Worm (Caenorhabditis elegans): Measurements from ENCODE around the gene pat-3.

pat-3 gene

ce11 chrIII:3914049-3914448, at the start of gene pat-3:
TSS of gene pat-3 (minus strand) at chrIII:3914149.
- TF ChIP-seq ztf-23 (GFP tag; IDR thresholded peaks at IDR 0.05) (no peak), T22C8.4 (GFP tag; IDR thresholded peaks at IDR 0.05) (no peak), tab-1 (GFP tag; IDR thresholded peaks at IDR 0.05) (no peak), cog-1 (tag; optimal IDR thresholded peaks at IDR 0.05) (no peak)

DNA sequence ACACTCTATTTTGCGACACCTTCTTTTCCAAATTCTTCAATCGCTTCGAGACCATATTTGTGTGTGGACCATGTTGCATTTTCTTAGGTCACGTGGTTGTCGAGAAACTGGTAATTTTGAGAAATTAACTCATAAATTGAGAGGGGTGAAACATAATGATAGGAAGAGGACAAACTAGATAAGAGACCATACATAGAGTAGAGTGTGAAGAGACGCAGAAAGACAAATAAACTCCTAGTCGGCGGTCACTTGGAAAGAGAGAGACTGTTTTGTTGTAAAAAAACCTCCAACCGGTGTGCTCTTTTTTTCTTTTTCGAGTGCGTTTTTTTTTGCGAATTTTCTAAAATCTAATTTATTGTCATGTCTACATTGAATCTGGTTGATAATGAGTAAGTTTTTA, 46.0 kb upstream of the pat-3 start, which contains the start of gene R10E9.3:
TSS of gene R10E9.3 (plus strand) at position 235 of the 400 bp plus-strand sequence.
- no peak for TF ChIP-seq cog-1 (tag; optimal IDR thresholded peaks at IDR 0.05)
- TF ChIP-seq ztf-29 (GFP tag; IDR thresholded peaks at IDR 0.05) = no peak
- TF ChIP-seq klf-2 (GFP tag; conservative IDR thresholded peaks at IDR 0.05) = no peak
- no peak for TF ChIP-seq T22C8.4 (GFP tag; IDR thresholded peaks at IDR 0.05)
- TF ChIP-seq med-1 (GFP tag; optimal IDR thresholded peaks at IDR 0.05; ENCODE audit: insufficient read depth) = no peak
- TF ChIP-seq ref-1 (GFP tag; conservative IDR thresholded peaks at IDR 0.05) = no peak
- no peak for TF ChIP-seq tab-1 (GFP tag; IDR thresholded peaks at IDR 0.05)
- no peak for TF ChIP-seq flt-1 (GFP tag; IDR thresholded peaks at IDR 0.05)
- no peak for TF ChIP-seq ztf-23 (GFP tag; IDR thresholded peaks at IDR 0.05)

DNA sequence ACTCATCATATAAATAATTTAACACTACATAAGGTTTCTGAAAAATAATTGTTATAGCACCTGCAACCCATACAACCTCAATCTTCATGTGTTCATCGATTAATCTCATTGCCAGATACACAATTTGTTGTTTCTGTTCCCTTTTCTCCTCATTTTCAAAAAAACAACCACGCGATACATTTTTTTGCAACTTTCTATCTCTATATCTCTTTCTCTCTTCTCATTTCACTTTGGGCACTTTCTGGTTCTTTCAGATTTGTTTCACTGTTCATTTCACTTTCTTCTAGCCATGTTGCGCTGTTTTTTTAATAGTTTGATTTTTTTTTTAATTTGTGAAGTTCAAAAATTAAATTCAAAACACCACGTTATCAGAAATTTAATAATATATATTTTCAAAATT, 45.3 kb upstream of the pat-3 start:
- no peak for TF ChIP-seq flt-1 (GFP tag; IDR thresholded peaks at IDR 0.05)
- TF ChIP-seq ztf-29 (GFP tag; IDR thresholded peaks at IDR 0.05) = no peak
- no peak for TF ChIP-seq cog-1 (tag; optimal IDR thresholded peaks at IDR 0.05)
- no peak for TF ChIP-seq klf-2 (GFP tag; conservative IDR thresholded peaks at IDR 0.05)
- TF ChIP-seq T22C8.4 (GFP tag; IDR thresholded peaks at IDR 0.05) = no peak
- no peak for TF ChIP-seq tab-1 (GFP tag; IDR thresholded peaks at IDR 0.05)
- no peak for TF ChIP-seq ztf-23 (GFP tag; IDR thresholded peaks at IDR 0.05)
- no peak for TF ChIP-seq ref-1 (GFP tag; conservative IDR thresholded peaks at IDR 0.05)
- TF ChIP-seq med-1 (GFP tag; optimal IDR thresholded peaks at IDR 0.05; ENCODE audit: insufficient read depth) = no peak

DNA sequence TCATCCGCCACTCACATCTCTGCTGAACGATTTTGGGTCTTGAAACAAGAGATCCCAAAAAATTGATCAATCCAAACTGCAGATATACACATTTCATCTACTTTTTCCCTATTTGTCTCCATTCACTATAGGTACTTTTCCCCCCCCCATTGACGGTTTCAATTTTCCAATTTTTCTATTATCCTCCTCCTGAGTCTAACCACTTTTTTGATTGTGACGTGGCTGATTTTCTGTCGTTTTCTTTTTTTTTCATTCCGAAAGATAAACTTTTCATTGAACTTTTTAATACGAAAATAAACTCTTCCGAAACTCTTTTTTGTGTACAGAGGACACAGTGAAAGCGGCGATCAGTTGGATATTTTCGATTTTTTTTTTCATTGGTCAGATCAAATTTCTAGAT, 43.9 kb upstream of the pat-3 start:
- no peak for TF ChIP-seq ref-1 (GFP tag; conservative IDR thresholded peaks at IDR 0.05)
- no peak for TF ChIP-seq ztf-29 (GFP tag; IDR thresholded peaks at IDR 0.05)
- no peak for TF ChIP-seq klf-2 (GFP tag; conservative IDR thresholded peaks at IDR 0.05)
- no peak for TF ChIP-seq flt-1 (GFP tag; IDR thresholded peaks at IDR 0.05)
- TF ChIP-seq T22C8.4 (GFP tag; IDR thresholded peaks at IDR 0.05) = no peak
- no peak for TF ChIP-seq tab-1 (GFP tag; IDR thresholded peaks at IDR 0.05)
- TF ChIP-seq med-1 (GFP tag; optimal IDR thresholded peaks at IDR 0.05; ENCODE audit: insufficient read depth) = no peak
- TF ChIP-seq ztf-23 (GFP tag; IDR thresholded peaks at IDR 0.05) = no peak
- TF ChIP-seq cog-1 (tag; optimal IDR thresholded peaks at IDR 0.05) = no peak

DNA sequence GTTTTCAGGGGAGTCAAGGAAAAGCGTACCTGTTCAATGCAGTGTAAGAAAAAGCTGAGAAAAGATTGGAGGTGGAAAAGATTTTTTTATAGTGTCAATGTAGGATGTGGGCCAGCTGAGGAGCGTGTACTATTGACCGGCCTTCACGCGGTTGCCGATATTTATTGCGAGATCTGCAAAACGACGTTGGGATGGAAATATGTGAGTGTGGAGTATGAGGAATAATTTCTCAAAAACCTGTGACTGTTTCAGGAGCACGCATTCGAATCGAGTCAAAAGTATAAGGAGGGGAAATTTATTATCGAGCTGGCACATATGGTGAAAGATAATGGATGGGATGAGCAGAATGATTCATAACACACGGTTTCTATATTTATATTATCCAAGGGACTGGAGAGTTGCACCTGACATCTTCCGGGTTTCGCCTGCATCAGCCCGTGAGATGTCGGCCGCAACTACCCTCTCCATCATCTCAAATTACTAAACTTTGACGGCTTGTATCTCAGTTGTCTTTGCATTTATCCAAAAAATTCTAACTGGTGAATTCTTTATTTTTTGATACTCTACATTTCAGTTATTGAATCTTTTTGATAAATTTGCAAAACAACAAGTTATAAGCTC, 43.3 kb upstream of the pat-3 start:
- TF ChIP-seq med-1 (GFP tag; optimal IDR thresholded peaks at IDR 0.05; ENCODE audit: insufficient read depth) (no peak), ztf-29 (GFP tag; IDR thresholded peaks at IDR 0.05) (no peak), T22C8.4 (GFP tag; IDR thresholded peaks at IDR 0.05) (no peak), klf-2 (GFP tag; conservative IDR thresholded peaks at IDR 0.05) (no peak), flt-1 (GFP tag; IDR thresholded peaks at IDR 0.05) (no peak), cog-1 (tag; optimal IDR thresholded peaks at IDR 0.05) (no peak), tab-1 (GFP tag; IDR thresholded peaks at IDR 0.05) (no peak), ztf-23 (GFP tag; IDR thresholded peaks at IDR 0.05) (no peak), ref-1 (GFP tag; conservative IDR thresholded peaks at IDR 0.05) (no peak)

- TF ChIP-seq ztf-29 (GFP tag; IDR thresholded peaks at IDR 0.05) = no peak
These were observed 42.3 kb upstream of the pat-3 start, which contains the start of gene F37A8.5 for ce11 chrIII:3956293-3956692. TSS of gene F37A8.5 (plus strand) at chrIII:3956624.

DNA sequence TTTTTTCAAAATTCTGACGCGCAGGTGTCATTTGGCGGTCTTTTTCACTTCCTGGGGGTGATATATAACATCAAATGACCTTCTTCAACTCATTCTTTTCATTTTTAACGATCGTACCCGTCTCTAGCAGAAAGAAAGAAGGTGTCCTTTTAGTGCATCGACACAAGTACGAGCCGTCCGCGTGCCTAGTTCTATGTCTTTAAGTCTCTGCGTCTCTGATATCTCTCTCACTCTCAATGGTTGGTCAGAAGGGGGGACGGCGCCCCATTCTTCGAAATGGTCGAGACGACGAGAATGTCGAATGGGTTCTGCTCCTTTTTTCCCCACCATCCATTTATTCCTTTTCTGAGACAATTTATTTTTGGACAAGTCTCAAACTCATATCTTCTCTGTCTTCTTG, 41.7 kb upstream of the pat-3 start:
- TF ChIP-seq cog-1 (tag; optimal IDR thresholded peaks at IDR 0.05) (no peak), ref-1 (GFP tag; conservative IDR thresholded peaks at IDR 0.05) (no peak), flt-1 (GFP tag; IDR thresholded peaks at IDR 0.05) (no peak), T22C8.4 (GFP tag; IDR thresholded peaks at IDR 0.05) (no peak), klf-2 (GFP tag; conservative IDR thresholded peaks at IDR 0.05) (no peak), ztf-29 (GFP tag; IDR thresholded peaks at IDR 0.05) (no peak), ztf-23 (GFP tag; IDR thresholded peaks at IDR 0.05) (no peak), tab-1 (GFP tag; IDR thresholded peaks at IDR 0.05) (no peak), med-1 (GFP tag; optimal IDR thresholded peaks at IDR 0.05; ENCODE audit: insufficient read depth) (no peak)

ce11 chrIII:3954828-3955227, 40.9 kb upstream of the pat-3 start:
- TF ChIP-seq tab-1 (GFP tag; IDR thresholded peaks at IDR 0.05) (no peak), ztf-23 (GFP tag; IDR thresholded peaks at IDR 0.05) (no peak), med-1 (GFP tag; optimal IDR thresholded peaks at IDR 0.05; ENCODE audit: insufficient read depth) (no peak), T22C8.4 (GFP tag; IDR thresholded peaks at IDR 0.05) (no peak), cog-1 (tag; optimal IDR thresholded peaks at IDR 0.05) (no peak), ztf-29 (GFP tag; IDR thresholded peaks at IDR 0.05) (no peak), ref-1 (GFP tag; conservative IDR thresholded peaks at IDR 0.05) (no peak), flt-1 (GFP tag; IDR thresholded peaks at IDR 0.05) (no peak), klf-2 (GFP tag; conservative IDR thresholded peaks at IDR 0.05) (no peak)

ce11 chrIII:3954220-3954619, 40.3 kb upstream of the pat-3 start:
- TF ChIP-seq ztf-23 (GFP tag; IDR thresholded peaks at IDR 0.05) (no peak), cog-1 (tag; optimal IDR thresholded peaks at IDR 0.05) (no peak), tab-1 (GFP tag; IDR thresholded peaks at IDR 0.05) (no peak), flt-1 (GFP tag; IDR thresholded peaks at IDR 0.05) (no peak), ref-1 (GFP tag; conservative IDR thresholded peaks at IDR 0.05) (no peak), ztf-29 (GFP tag; IDR thresholded peaks at IDR 0.05) (no peak), med-1 (GFP tag; optimal IDR thresholded peaks at IDR 0.05; ENCODE audit: insufficient read depth) (no peak), klf-2 (GFP tag; conservative IDR thresholded peaks at IDR 0.05) (no peak), T22C8.4 (GFP tag; IDR thresholded peaks at IDR 0.05) (no peak)

DNA sequence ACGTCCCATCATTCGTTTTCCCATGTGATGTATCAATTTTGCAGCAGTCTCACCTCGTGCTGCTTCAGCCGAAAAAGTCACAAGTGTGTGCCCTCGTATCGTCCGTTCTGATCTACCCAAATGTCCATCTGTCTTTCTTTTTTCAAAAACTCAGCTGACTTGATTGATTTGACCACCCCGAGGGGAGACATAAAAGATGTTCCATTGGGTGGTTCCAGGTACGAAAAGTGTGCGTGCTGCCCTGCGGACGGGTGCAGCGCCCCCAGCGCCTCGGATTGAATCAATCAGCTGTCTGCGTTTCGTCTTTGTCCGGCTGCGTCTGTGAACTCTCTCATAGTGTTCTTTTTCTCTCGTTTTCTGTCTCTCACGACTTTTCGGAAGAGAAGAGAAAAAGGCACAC, 39.3 kb upstream of the pat-3 start:
- TF ChIP-seq flt-1 (GFP tag; IDR thresholded peaks at IDR 0.05) (no peak), cog-1 (tag; optimal IDR thresholded peaks at IDR 0.05) (no peak), tab-1 (GFP tag; IDR thresholded peaks at IDR 0.05) (no peak), T22C8.4 (GFP tag; IDR thresholded peaks at IDR 0.05) (no peak), ztf-29 (GFP tag; IDR thresholded peaks at IDR 0.05) (no peak), ref-1 (GFP tag; conservative IDR thresholded peaks at IDR 0.05) (no peak), klf-2 (GFP tag; conservative IDR thresholded peaks at IDR 0.05) (no peak)

All from whole organism, midembryonic.